Fruit fly (Drosophila melanogaster): ENCODE measurements around the gene PolE1.

dm6 chr3R:23355829-23356738 is 8.2 kb downstream of the PolE1 start, which contains the start of the genes ATPsynCF6 and Sec13:
- TF ChIP-seq CG8632 (GFP tag; optimal IDR thresholded peaks at IDR 0.05) (no peak), CG15336 (GFP tag; IDR thresholded peaks at IDR 0.05) (peak; percentile 58), CG32006 (GFP tag; optimal IDR thresholded peaks at IDR 0.05) (peak; percentile 55), dsx (GFP tag; optimal IDR thresholded peaks at IDR 0.05; ENCODE audit: poor library complexity, severe bottlenecking) (peak; percentile 42), CG11294 (GFP tag; IDR thresholded peaks at IDR 0.05) (peak; percentile 24; the same call in 1 of the 2 replicates), Sox102F (GFP tag; optimal IDR thresholded peaks at IDR 0.05) (no peak), CG3032 (tag; optimal IDR thresholded peaks at IDR 0.05) (peak; percentile 61), salr (GFP tag; optimal IDR thresholded peaks at IDR 0.05) (peak in 1 of 2 experiments; percentile 38), Eip75B (GFP tag; optimal IDR thresholded peaks at IDR 0.05) (peak; percentile 1), fd59A (GFP tag; optimal IDR thresholded peaks at IDR 0.05) (no peak), OdsH (GFP tag; optimal IDR thresholded peaks at IDR 0.05) (peak; percentile 52), CG3919 (GFP tag; optimal IDR thresholded peaks at IDR 0.05) (peak; percentile 62), CG6854 (GFP tag; optimal IDR thresholded peaks at IDR 0.05) (no peak), CG10631 (GFP tag; optimal IDR thresholded peaks at IDR 0.05) (peak; percentile 66)

Data from whole organism, prepupa.